Worm (Caenorhabditis elegans) whole organism, L1 larva: ENCODE results near the gene pmp-4.

Experiments used
- ama-1 ChIP-seq: fragments of 150-350 bp; optimal IDR thresholded peaks from 2 replicates; lab custom pipeline; 2014
- egl-13 ChIP-seq: sonication (generic microtip); optimal IDR thresholded peaks from 2 replicates; lab custom pipeline; 2016; ENCODE audit warnings: missing genotype, missing genetic modification reagents, missing genetic modification characterization, missing compliant biosample characterization
- elt-2 ChIP-seq: sonication (generic microtip); optimal IDR thresholded peaks from 2 replicates; lab custom pipeline; 2016; ENCODE audit warnings: missing genetic modification characterization, mild to moderate bottlenecking, inconsistent platforms, missing compliant biosample characterization, missing genetic modification reagents
- elt-3 ChIP-seq, 6 experiments: fragments of 150-350 bp in 1 of 6; sonication (generic microtip); optimal IDR thresholded peaks; 2 replicates each; lab custom pipeline; 2017 to 2018; ENCODE audit warnings: missing biosample characterization in 6 of 6, missing genetic modification characterization in 6 of 6, inconsistent platforms in 1 of 6
- fos-1 ChIP-seq: fragments of 150-350 bp; optimal IDR thresholded peaks from 2 replicates; lab custom pipeline; 2014; ENCODE audit warnings: missing biosample characterization, missing genetic modification characterization
- hlh-4 ChIP-seq: sonication (generic microtip); optimal IDR thresholded peaks from 2 replicates; lab custom pipeline; 2016; ENCODE audit warnings: mild to moderate bottlenecking, missing genetic modification characterization, missing compliant biosample characterization
- jun-1 ChIP-seq: fragments of 150-350 bp; optimal IDR thresholded peaks from 2 replicates; lab custom pipeline; 2014; ENCODE audit warnings: missing biosample characterization, missing genetic modification reagents, missing genetic modification characterization
- lin-35 ChIP-seq, 2 experiments: fragments of 150-350 bp; optimal IDR thresholded peaks; 2 replicates each; lab custom pipeline; 2014; ENCODE audit warnings: missing biosample characterization in 2 of 2, missing genetic modification characterization in 2 of 2, missing genetic modification reagents in 2 of 2
- lsy-2 ChIP-seq, 2 experiments: fragments of 150-350 bp; optimal IDR thresholded peaks; 2 replicates each; lab custom pipeline; 2014; ENCODE audit warnings: missing biosample characterization in 2 of 2, missing genetic modification characterization in 2 of 2
- nhr-76 ChIP-seq: sonication (generic microtip); optimal IDR thresholded peaks from 2 replicates; lab custom pipeline; 2017; ENCODE audit warnings: missing biosample characterization, missing genetic modification characterization
- pag-3 ChIP-seq: sonication (generic microtip); optimal IDR thresholded peaks from 2 replicates; lab custom pipeline; 2017; ENCODE audit warnings: missing genetic modification characterization, mild to moderate bottlenecking, missing compliant biosample characterization, antibody characterized with exemption, borderline replicate concordance; ENCODE audit not compliant: insufficient read depth
- pqm-1 ChIP-seq: sonication (generic microtip); optimal IDR thresholded peaks from 3 replicates; lab custom pipeline; 2017; ENCODE audit warnings: missing biosample characterization, missing genetic modification characterization
- snu-23 ChIP-seq: sonication (generic microtip); optimal IDR thresholded peaks from 2 replicates; lab custom pipeline; 2016; ENCODE audit warnings: missing genetic modification characterization, missing compliant biosample characterization
- zag-1 ChIP-seq: fragments of 150-350 bp; optimal IDR thresholded peaks from 2 replicates; lab custom pipeline; 2014; ENCODE audit warnings: missing biosample characterization, missing genetic modification characterization

ce11 chrIV:17436552-17436951, 31.1 kb upstream of the pmp-4 start, which contains the start of gene gcy-27:
- TF ChIP-seq snu-23 (GFP tag; lab: Kevin White, UChicago), result no peak
- TF ChIP-seq fos-1, result no peak
- TF ChIP-seq lin-35 (GFP tag; optimal IDR thresholded peaks at IDR 0.05; lab: Kevin White, UChicago), result no peak
- no peak for TF ChIP-seq zag-1 (tag; lab: Kevin White, UChicago)
- no peak for TF ChIP-seq hlh-4 (tag; lab: Kevin White, UChicago)
- TF ChIP-seq nhr-76 (tag; lab: Kevin White, UChicago), result no peak
- no peak for TF ChIP-seq ama-1
- TF ChIP-seq lsy-2 (tag; optimal IDR thresholded peaks at IDR 0.05; lab: Kevin White, UChicago), result no peak
- TF ChIP-seq jun-1 (tag; lab: Kevin White, UChicago), result no peak
- no peak for TF ChIP-seq elt-3 (tag; optimal IDR thresholded peaks at IDR 0.05; lab: Kevin White, UChicago)
- no peak for TF ChIP-seq egl-13 (tag; lab: Kevin White, UChicago)
- no peak for TF ChIP-seq pqm-1 (tag; lab: Kevin White, UChicago)
- no peak for TF ChIP-seq pag-3 (tag; lab: Kevin White, UChicago)
- no peak for TF ChIP-seq elt-2
